Worm (Caenorhabditis elegans): ENCODE measurements around the gene lat-2.

DNA sequence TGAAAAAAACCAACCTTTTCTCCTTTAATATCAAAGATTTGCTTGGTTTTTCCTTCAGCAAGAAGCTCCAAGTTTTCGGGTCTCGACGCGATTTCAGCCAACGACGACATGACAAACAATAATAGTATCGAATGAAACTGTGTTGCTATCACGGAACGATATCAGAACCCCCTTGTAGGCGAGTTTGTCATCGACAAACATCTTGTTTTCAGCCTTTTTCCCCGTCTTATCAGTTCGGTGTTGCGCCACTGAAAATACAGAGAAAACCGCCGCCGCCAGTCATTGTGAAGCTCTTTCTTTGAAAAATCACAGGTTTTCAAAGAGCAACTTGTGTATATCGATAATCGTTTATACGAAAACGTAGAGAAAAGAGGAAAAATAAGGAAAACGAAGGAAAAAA, 13.5 kb downstream of the lat-2 start, which contains the start of gene paic-1:
- no peak for TF ChIP-seq dao-5 (tag; optimal IDR thresholded peaks at IDR 0.05)
- TF ChIP-seq W03F9.2 (tag; optimal IDR thresholded peaks at IDR 0.05) = no peak

Measured in whole organism, L4/young adult.